Fruit fly (Drosophila melanogaster): Measurements from ENCODE around the gene eIF3d1.

eIF3d1 gene

dm6 chr3R:23704383-23705033 lies 24.7 kb downstream of the eIF3d1 start, which contains the start of gene Gba1b:
Gba1b (plus strand) TSS chr3R:23704804.
- TF ChIP-seq noc (tag; optimal IDR thresholded peaks at IDR 0.05), result no peak

- no peak for TF ChIP-seq noc (tag; optimal IDR thresholded peaks at IDR 0.05)
Measured at dm6 chr3R:23709508-23710208, 29.8 kb downstream of the eIF3d1 start, which contains the start of gene CG10301. CG10301 (plus strand) TSS chr3R:23710158.

dm6 chr3R:23711195-23711594 lies 31.4 kb downstream of the eIF3d1 start, which contains the start of gene CG10300:
CG10300 (plus strand) TSS chr3R:23711527.
- TF ChIP-seq noc (tag; optimal IDR thresholded peaks at IDR 0.05), result no peak

dm6 chr3R:23713901-23714300 lies 34.1 kb downstream of the eIF3d1 start:
- TF ChIP-seq noc (tag; optimal IDR thresholded peaks at IDR 0.05), result no peak

- peak; percentile 42 for TF ChIP-seq noc (tag; optimal IDR thresholded peaks at IDR 0.05)
Measured at dm6 chr3R:23714852-23715251, 35.0 kb downstream of the eIF3d1 start.

- no peak for TF ChIP-seq noc (tag; optimal IDR thresholded peaks at IDR 0.05)
Measured at dm6 chr3R:23718297-23718941, 38.6 kb downstream of the eIF3d1 start, which contains the start of gene nau. nau (minus strand) TSS chr3R:23718357.

dm6 chr3R:23721525-23721924 lies 41.7 kb downstream of the eIF3d1 start, which contains the start of gene CG10232:
CG10232 (minus strand) TSS chr3R:23721625.
- TF ChIP-seq noc (tag; optimal IDR thresholded peaks at IDR 0.05), result no peak

dm6 chr3R:23721936-23722335 lies 42.1 kb downstream of the eIF3d1 start:
- peak; percentile 44 for TF ChIP-seq noc (tag; optimal IDR thresholded peaks at IDR 0.05)

dm6 chr3R:23722680-23723372 lies 43.0 kb downstream of the eIF3d1 start, which contains the start of gene CG10365:
CG10365 (plus strand) TSS chr3R:23723331.
- peak; percentile 89 for TF ChIP-seq noc (tag; optimal IDR thresholded peaks at IDR 0.05)

- no peak for TF ChIP-seq noc (tag; optimal IDR thresholded peaks at IDR 0.05)
Measured at dm6 chr3R:23723381-23724034, 43.7 kb downstream of the eIF3d1 start.

dm6 chr3R:23724843-23725506 lies 45.1 kb downstream of the eIF3d1 start:
- peak; percentile 90 for TF ChIP-seq noc (tag; optimal IDR thresholded peaks at IDR 0.05)

dm6 chr3R:23725711-23726349 lies 46.0 kb downstream of the eIF3d1 start:
- peak; percentile 61 for TF ChIP-seq noc (tag; optimal IDR thresholded peaks at IDR 0.05)

dm6 chr3R:23726740-23727139 lies 46.9 kb downstream of the eIF3d1 start:
- peak; percentile 98 for TF ChIP-seq noc (tag; optimal IDR thresholded peaks at IDR 0.05)

dm6 chr3R:23727657-23728056 lies 47.8 kb downstream of the eIF3d1 start:
- TF ChIP-seq noc (tag; optimal IDR thresholded peaks at IDR 0.05), result peak; percentile 69

Data from whole organism, larva.